Worm (Caenorhabditis elegans) whole organism, L4 larva: ENCODE data around the gene Y54G2A.44.

Experiments
- D1046.2 ChIP-seq: fragments of 200-800 bp; sonication (Bioruptor generic); IDR thresholded peaks from 2 replicates; pipeline ENCODE4 v1.3.6; 2022; ENCODE audit warnings: missing genetic modification characterization, missing compliant biosample characterization
- F10B5.3 ChIP-seq: sonication (generic microtip); optimal IDR thresholded peaks from 2 replicates; lab custom pipeline; 2016; ENCODE audit warnings: mild to moderate bottlenecking, missing genetic modification characterization, missing compliant biosample characterization
- F26F4.8 ChIP-seq: fragments of 200-800 bp; sonication (Bioruptor generic); conservative IDR thresholded peaks from 2 replicates; pipeline ENCODE4 v1.3.6; 2022; ENCODE audit warnings: missing genetic modification characterization, missing compliant biosample characterization
- F37D6.2 ChIP-seq: sonication (generic microtip); optimal IDR thresholded peaks from 2 replicates; lab custom pipeline; 2016; ENCODE audit warnings: mild to moderate bottlenecking, missing genetic modification characterization, missing compliant biosample characterization
- F49E8.2 ChIP-seq: sonication (generic microtip); optimal IDR thresholded peaks from 2 replicates; lab custom pipeline; 2016; ENCODE audit warnings: missing compliant biosample characterization, mild to moderate bottlenecking, missing genetic modification characterization, borderline replicate concordance
- Y105C5A.15 ChIP-seq: fragments of 200-800 bp; sonication (Bioruptor generic); IDR thresholded peaks from 2 replicates; pipeline ENCODE4 v1.3.6; 2022; ENCODE audit warnings: missing genetic modification characterization, missing compliant biosample characterization
- Y48G9A.11 ChIP-seq: fragments of 200-800 bp; sonication (Bioruptor generic); IDR thresholded peaks from 2 replicates; pipeline ENCODE4 v1.3.6; 2022; ENCODE audit warnings: missing genetic modification reagents, missing genetic modification characterization, missing compliant biosample characterization
- Y5F2A.4 ChIP-seq: fragments of 200-800 bp; sonication (Bioruptor generic); optimal IDR thresholded peaks from 2 replicates; lab custom pipeline; 2018; ENCODE audit warnings: mild to moderate bottlenecking, missing genetic modification characterization, missing compliant biosample characterization
- Y75B8A.6 ChIP-seq: fragments of 200-800 bp; sonication (Bioruptor generic); IDR thresholded peaks from 2 replicates; pipeline ENCODE4 v1.3.6; 2022; ENCODE audit warnings: missing genetic modification reagents, missing genetic modification characterization, missing compliant biosample characterization
- ZK337.2 ChIP-seq: fragments of 200-800 bp; sonication (Bioruptor generic); IDR thresholded peaks from 2 replicates; pipeline ENCODE4 v1.3.6; 2022; ENCODE audit warnings: missing genetic modification reagents, missing genetic modification characterization, missing compliant biosample characterization
- aha-1 ChIP-seq: fragments of 150-350 bp; peaks from one replicate; lab custom pipeline; 2014; ENCODE audit warnings: missing biosample characterization, missing genetic modification characterization
- ama-1 ChIP-seq: fragments of 150-350 bp; optimal IDR thresholded peaks from 2 replicates; lab custom pipeline; 2014; ENCODE audit warnings: inconsistent platforms, mixed read lengths
- attf-4 ChIP-seq: sonication (generic microtip); optimal IDR thresholded peaks from 3 replicates; lab custom pipeline; 2017; ENCODE audit warnings: missing biosample characterization, missing genetic modification characterization
- ctbp-1 ChIP-seq: fragments of 200-800 bp; sonication (Bioruptor generic); IDR thresholded peaks from 2 replicates; pipeline ENCODE4 v1.3.6; 2022; ENCODE audit warnings: missing genetic modification reagents, missing genetic modification characterization, missing compliant biosample characterization
- daf-12 ChIP-seq: fragments of 150-350 bp; optimal IDR thresholded peaks from 2 replicates; lab custom pipeline; 2014; ENCODE audit warnings: missing biosample characterization, missing genetic modification reagents, missing genetic modification characterization
- daf-16 ChIP-seq, 3 experiments: sonication (generic microtip); optimal IDR thresholded peaks; 2 replicates each; lab custom pipeline; 2016 to 2017; ENCODE audit warnings: missing genetic modification characterization in 3 of 3, missing genetic modification reagents in 3 of 3, mild to moderate bottlenecking in 2 of 3, missing compliant biosample characterization in 2 of 3, missing biosample characterization in 1 of 3, moderate library complexity in 1 of 3
- daf-8 ChIP-seq: fragments of 200-800 bp; sonication (Bioruptor generic); IDR thresholded peaks from 2 replicates; pipeline ENCODE4 v1.3.6; 2022; ENCODE audit warnings: missing genetic modification characterization, missing compliant biosample characterization
- dmd-6 ChIP-seq: fragments of 200-800 bp; sonication (Bioruptor generic); IDR thresholded peaks from 2 replicates; pipeline ENCODE4 v1.3.6; 2022; ENCODE audit warnings: missing genetic modification reagents, missing genetic modification characterization, missing compliant biosample characterization
- dmd-9 ChIP-seq: fragments of 200-800 bp; sonication (Bioruptor generic); IDR thresholded peaks from 2 replicates; pipeline ENCODE4 v1.3.6; 2022; ENCODE audit warnings: missing genetic modification reagents, missing genetic modification characterization, missing compliant biosample characterization
- duxl-1 ChIP-seq: sonication (generic microtip); optimal IDR thresholded peaks from 2 replicates; lab custom pipeline; 2016; ENCODE audit warnings: mild to moderate bottlenecking, missing genetic modification characterization, moderate library complexity, missing compliant biosample characterization; ENCODE audit not compliant: poor library complexity
- fkh-10 ChIP-seq: fragments of 150-350 bp; optimal IDR thresholded peaks from 2 replicates; lab custom pipeline; 2014; ENCODE audit warnings: missing biosample characterization, missing genetic modification reagents, missing genetic modification characterization
- hif-1 ChIP-seq, 2 experiments: sonication (generic microtip); optimal IDR thresholded peaks; 2 replicates each; lab custom pipeline; 2016 to 2017; ENCODE audit warnings: missing compliant biosample characterization in 2 of 2, missing genetic modification characterization in 2 of 2, missing genetic modification reagents in 2 of 2, missing genotype in 2 of 2, mild to moderate bottlenecking in 1 of 2
- hmg-1.1 ChIP-seq: fragments of 200-800 bp; sonication (Bioruptor generic); IDR thresholded peaks from 2 replicates; pipeline ENCODE4 v1.3.6; 2022; ENCODE audit warnings: missing genetic modification reagents, missing genetic modification characterization, missing compliant biosample characterization
- jun-1 ChIP-seq: fragments of 150-350 bp; optimal IDR thresholded peaks from 2 replicates; lab custom pipeline; 2014; ENCODE audit warnings: missing biosample characterization, missing genetic modification reagents, missing genetic modification characterization
- lin-1 ChIP-seq: fragments of 200-800 bp; sonication (Bioruptor generic); IDR thresholded peaks from 2 replicates; pipeline ENCODE4 v1.3.6; 2022; ENCODE audit warnings: missing genetic modification reagents, missing genetic modification characterization, missing compliant biosample characterization
- lin-13 ChIP-seq: fragments of 150-350 bp; optimal IDR thresholded peaks from 2 replicates; lab custom pipeline; 2014; ENCODE audit warnings: missing biosample characterization, missing genetic modification reagents, missing genetic modification characterization
- lin-15B ChIP-seq: fragments of 150-350 bp; sonication (generic microtip); optimal IDR thresholded peaks from 3 replicates; lab custom pipeline; 2014; ENCODE audit warnings: missing biosample characterization, missing genetic modification characterization
- lin-38 ChIP-seq: fragments of 200-800 bp; sonication (Bioruptor generic); IDR thresholded peaks from 2 replicates; pipeline ENCODE4 v1.3.6; 2022; ENCODE audit warnings: missing genetic modification reagents, missing genetic modification characterization, missing compliant biosample characterization
- lin-39 ChIP-seq: fragments of 150-350 bp; optimal IDR thresholded peaks from 2 replicates; lab custom pipeline; 2014; ENCODE audit warnings: missing biosample characterization, missing genetic modification reagents, missing genetic modification characterization
- lir-3 ChIP-seq: sonication (generic microtip); optimal IDR thresholded peaks from 2 replicates; lab custom pipeline; 2016; ENCODE audit warnings: mild to moderate bottlenecking, missing genetic modification characterization, missing compliant biosample characterization
- lsy-2 ChIP-seq, 2 experiments: fragments of 150-350 bp in 1 of 2; sonication (generic microtip) in 1 of 2; optimal IDR thresholded peaks; 2 replicates each; lab custom pipeline; 2014 to 2017; ENCODE audit warnings: missing biosample characterization in 2 of 2, missing genetic modification characterization in 2 of 2
- madf-9 ChIP-seq: fragments of 200-800 bp; sonication (Bioruptor generic); conservative IDR thresholded peaks from 2 replicates; pipeline ENCODE4 v1.3.6; 2022; ENCODE audit warnings: missing genetic modification reagents, missing genetic modification characterization, missing compliant biosample characterization
- mxl-2 ChIP-seq: fragments of 200-800 bp; sonication (Bioruptor generic); conservative IDR thresholded peaks from 2 replicates; pipeline ENCODE4 v1.3.6; 2022; ENCODE audit warnings: missing genetic modification reagents, missing genetic modification characterization, missing compliant biosample characterization
- mxl-3 ChIP-seq: fragments of 200-800 bp; sonication (Bioruptor generic); optimal IDR thresholded peaks from 2 replicates; lab custom pipeline; 2018; ENCODE audit warnings: mild to moderate bottlenecking, missing genetic modification characterization, missing compliant biosample characterization
- nhr-102 ChIP-seq: sonication (generic microtip); optimal IDR thresholded peaks from 2 replicates; lab custom pipeline; 2016; ENCODE audit warnings: mild to moderate bottlenecking, missing genetic modification characterization, moderate library complexity, missing compliant biosample characterization
- nhr-11 ChIP-seq: fragments of 150-350 bp; optimal IDR thresholded peaks from 2 replicates; lab custom pipeline; 2014; ENCODE audit warnings: missing biosample characterization, missing genetic modification characterization
- nhr-237 ChIP-seq: sonication (generic microtip); optimal IDR thresholded peaks from 2 replicates; lab custom pipeline; 2017; ENCODE audit warnings: missing biosample characterization, missing genetic modification characterization
- nhr-28 ChIP-seq: fragments of 150-350 bp; optimal IDR thresholded peaks from 2 replicates; lab custom pipeline; 2014; ENCODE audit warnings: missing biosample characterization, missing genetic modification characterization
- nhr-41 ChIP-seq: fragments of 200-800 bp; sonication (Bioruptor generic); IDR thresholded peaks from 2 replicates; pipeline ENCODE4 v1.3.6; 2022; ENCODE audit warnings: missing genetic modification reagents, missing genetic modification characterization, missing compliant biosample characterization
- nhr-42 ChIP-seq: fragments of 200-800 bp; sonication (Bioruptor generic); IDR thresholded peaks from 2 replicates; pipeline ENCODE4 v1.3.6; 2022; ENCODE audit warnings: missing genetic modification characterization, missing compliant biosample characterization
- nhr-48 ChIP-seq: sonication (generic microtip); optimal IDR thresholded peaks from 2 replicates; lab custom pipeline; 2016; ENCODE audit warnings: mild to moderate bottlenecking, missing genetic modification characterization, missing compliant biosample characterization
- php-3 ChIP-seq: fragments of 200-800 bp; sonication (Bioruptor generic); IDR thresholded peaks from 2 replicates; pipeline ENCODE4 v1.3.6; 2022; ENCODE audit warnings: missing genetic modification reagents, missing genetic modification characterization, missing compliant biosample characterization
- saeg-2 ChIP-seq: fragments of 200-800 bp; sonication (Bioruptor generic); IDR thresholded peaks from 2 replicates; pipeline ENCODE4 v1.3.6; 2022; ENCODE audit warnings: missing genetic modification reagents, missing genetic modification characterization, missing compliant biosample characterization
- sdz-12 ChIP-seq: fragments of 200-800 bp; sonication (Bioruptor generic); optimal IDR thresholded peaks from 2 replicates; lab custom pipeline; 2018; ENCODE audit warnings: mild to moderate bottlenecking, missing genetic modification characterization, missing compliant biosample characterization
- set-16 ChIP-seq: fragments of 200-800 bp; sonication (Bioruptor generic); IDR thresholded peaks from 2 replicates; pipeline ENCODE4 v1.3.6; 2022; ENCODE audit warnings: missing genetic modification reagents, missing genetic modification characterization, missing compliant biosample characterization
- snpc-1.2 ChIP-seq: fragments of 200-800 bp; sonication (Bioruptor generic); IDR thresholded peaks from 2 replicates; pipeline ENCODE4 v1.3.6; 2022; ENCODE audit warnings: missing genetic modification reagents, missing genetic modification characterization, missing compliant biosample characterization
- tag-97 ChIP-seq: fragments of 200-800 bp; sonication (Bioruptor generic); IDR thresholded peaks from 2 replicates; pipeline ENCODE4 v1.3.6; 2022; ENCODE audit warnings: missing genetic modification characterization, missing compliant biosample characterization
- tra-1 ChIP-seq: fragments of 200-800 bp; sonication (Bioruptor generic); IDR thresholded peaks from 2 replicates; pipeline ENCODE4 v1.3.6; 2022; ENCODE audit warnings: missing genetic modification reagents, missing genetic modification characterization, missing compliant biosample characterization
- zag-1 ChIP-seq: fragments of 150-350 bp; optimal IDR thresholded peaks from 2 replicates; lab custom pipeline; 2014; ENCODE audit warnings: missing biosample characterization, missing genetic modification characterization
- zip-2 ChIP-seq: fragments of 150-350 bp; optimal IDR thresholded peaks from 2 replicates; lab custom pipeline; 2014; ENCODE audit warnings: missing biosample characterization, missing genetic modification characterization
- ztf-11 ChIP-seq: fragments of 150-350 bp; optimal IDR thresholded peaks from 2 replicates; lab custom pipeline; 2014; ENCODE audit warnings: missing biosample characterization, missing genetic modification characterization

The Y54G2A.44 gene

ce11 chrIV:2765048-2765708 lies 36.5 kb upstream of the Y54G2A.44 start (continued):
- 0 out of 2 replicates have a peak, but pooled peaks have one; percentile 56 for TF ChIP-seq ctbp-1 (GFP tag; lab: Robert Waterston, UW)
- no peak for TF ChIP-seq lin-15B (tag; lab: Kevin White, UChicago)
- TF ChIP-seq ztf-11 (tag; lab: Kevin White, UChicago): no peak
- TF ChIP-seq zip-2 (tag; lab: Kevin White, UChicago): no peak
- no peak for TF ChIP-seq lir-3 (tag; lab: Kevin White, UChicago)
- TF ChIP-seq mxl-3 (GFP tag; lab: Kevin White, UChicago): no peak
- TF ChIP-seq hmg-1.1 (GFP tag; lab: Robert Waterston, UW): peak; percentile 40; the same call in 1 of the 2 replicates
- no peak for TF ChIP-seq F37D6.2 (tag; lab: Kevin White, UChicago)
- no peak for TF ChIP-seq daf-8 (GFP tag; lab: Robert Waterston, UW)
- no peak; the same call in 1 of the 2 replicates for TF ChIP-seq snpc-1.2 (GFP tag; lab: Robert Waterston, UW)
- no peak for TF ChIP-seq lsy-2 (tag; optimal IDR thresholded peaks at IDR 0.05; lab: Kevin White, UChicago)
- TF ChIP-seq D1046.2: no peak
- no peak for TF ChIP-seq dmd-6 (GFP tag; lab: Robert Waterston, UW)
- TF ChIP-seq ZK337.2 (GFP tag; lab: Robert Waterston, UW): no peak
- no peak for TF ChIP-seq attf-4
- peak; percentile 86 for TF ChIP-seq ama-1 (lab: Kevin White, UChicago)
- TF ChIP-seq F10B5.3 (tag; lab: Kevin White, UChicago): no peak
- peak in 1 of 2 experiments; percentile 48 for TF ChIP-seq hif-1 (tag; optimal IDR thresholded peaks at IDR 0.05; lab: Kevin White, UChicago)
- TF ChIP-seq tag-97 (GFP tag; lab: Robert Waterston, UW): no peak
- TF ChIP-seq F49E8.2: no peak
- peak; percentile 35; the same call in 1 of the 2 replicates for TF ChIP-seq nhr-41 (GFP tag; lab: Robert Waterston, UW)
- TF ChIP-seq lin-1 (GFP tag; lab: Robert Waterston, UW): no peak
- no peak for TF ChIP-seq saeg-2 (GFP tag; lab: Robert Waterston, UW)
- TF ChIP-seq lin-13: no peak
- TF ChIP-seq nhr-48 (tag; lab: Kevin White, UChicago): no peak
- no peak for TF ChIP-seq nhr-28
- TF ChIP-seq mxl-2 (GFP tag; lab: Robert Waterston, UW): no peak
- no peak for TF ChIP-seq F26F4.8
- TF ChIP-seq lin-38 (GFP tag; lab: Robert Waterston, UW): no peak
- no peak for TF ChIP-seq madf-9 (GFP tag; lab: Robert Waterston, UW)
- no peak for TF ChIP-seq nhr-102 (tag; lab: Kevin White, UChicago)
- no peak for TF ChIP-seq tra-1
- no peak for TF ChIP-seq jun-1 (tag; lab: Kevin White, UChicago)
- 0 out of 2 replicates have a peak, but pooled peaks have one; percentile 32 for TF ChIP-seq Y105C5A.15 (GFP tag; lab: Robert Waterston, UW)
- no peak for TF ChIP-seq daf-16 (GFP tag; optimal IDR thresholded peaks at IDR 0.05; lab: Kevin White, UChicago)
- TF ChIP-seq daf-16 (tag; optimal IDR thresholded peaks at IDR 0.05; lab: Kevin White, UChicago): no peak
- no peak for TF ChIP-seq daf-12
- no peak for TF ChIP-seq dmd-9 (GFP tag; lab: Robert Waterston, UW)
- no peak for TF ChIP-seq nhr-42
- no peak for TF ChIP-seq Y48G9A.11 (GFP tag; lab: Robert Waterston, UW)
- peak; percentile 94 for TF ChIP-seq sdz-12
- no peak for TF ChIP-seq zag-1 (tag; lab: Kevin White, UChicago)
- no peak for TF ChIP-seq Y5F2A.4 (GFP tag; lab: Kevin White, UChicago)
- TF ChIP-seq aha-1 (tag; lab: Kevin White, UChicago): no peak
- no peak for TF ChIP-seq lin-39 (tag; lab: Kevin White, UChicago)
- no peak for TF ChIP-seq php-3 (GFP tag; lab: Robert Waterston, UW)
- TF ChIP-seq nhr-11: no peak
- TF ChIP-seq set-16 (GFP tag; lab: Robert Waterston, UW): peak; percentile 72
- no peak for TF ChIP-seq fkh-10 (GFP tag; lab: Kevin White, UChicago)
- no peak for TF ChIP-seq nhr-237 (tag; lab: Kevin White, UChicago)
- no peak for TF ChIP-seq Y75B8A.6
- peak; percentile 55 for TF ChIP-seq duxl-1
